Fruit fly (Drosophila melanogaster) whole organism, embryonic: ENCODE data around the gene hiro.

ENCODE experiments used
- Atf3 ChIP-seq: fragments of 200-800 bp; sonication (Bioruptor generic); optimal IDR thresholded peaks from 3 replicates; lab custom pipeline; 2016; ENCODE audit warnings: missing biosample characterization, missing genetic modification characterization
- B-H1 ChIP-seq: fragments of 200-800 bp; sonication (Bioruptor generic); IDR thresholded peaks from 3 replicates; pipeline ENCODE4 v1.3.6; 2022; ENCODE audit warnings: missing biosample characterization, missing genetic modification characterization
- CG10366 ChIP-seq: fragments of 200-800 bp; sonication (Bioruptor generic); IDR thresholded peaks from 2 replicates; pipeline ENCODE4 v1.3.6; 2022; ENCODE audit warnings: missing biosample characterization, missing genetic modification characterization
- CG11696 ChIP-seq: fragments of 200-800 bp; sonication (Bioruptor generic); IDR thresholded peaks from 2 replicates; pipeline ENCODE4 v1.3.6; 2022; ENCODE audit warnings: missing biosample characterization, missing genetic modification characterization
- CG13123 ChIP-seq: fragments of 200-800 bp; sonication (Bioruptor generic); optimal IDR thresholded peaks from 2 replicates; lab custom pipeline; 2016; ENCODE audit warnings: missing biosample characterization, missing genetic modification characterization
- CG13894 ChIP-seq: fragments of 200-800 bp; sonication (Bioruptor generic); optimal IDR thresholded peaks from 3 replicates; lab custom pipeline; 2018; ENCODE audit warnings: missing biosample characterization, mild to moderate bottlenecking, missing genetic modification characterization, moderate library complexity
- CG14014 ChIP-seq: fragments of 200-800 bp; sonication (Bioruptor generic); IDR thresholded peaks from 2 replicates; pipeline ENCODE4 v1.3.6; 2022; ENCODE audit warnings: missing biosample characterization, missing genetic modification characterization
- CG1602 ChIP-seq: fragments of 200-800 bp; sonication (Bioruptor generic); optimal IDR thresholded peaks from 3 replicates; lab custom pipeline; 2016; ENCODE audit warnings: missing biosample characterization, missing genetic modification characterization
- CG16815 ChIP-seq: fragments of 200-800 bp; sonication (Bioruptor generic); optimal IDR thresholded peaks from 3 replicates; lab custom pipeline; 2017; ENCODE audit warnings: missing biosample characterization, mild to moderate bottlenecking, missing genetic modification characterization
- CG17802 ChIP-seq: fragments of 200-800 bp; sonication (Bioruptor generic); optimal IDR thresholded peaks from 2 replicates; lab custom pipeline; 2018; ENCODE audit warnings: missing biosample characterization, mild to moderate bottlenecking, missing genetic modification characterization, moderate library complexity
- CG18011 ChIP-seq: fragments of 200-800 bp; sonication (Bioruptor generic); optimal IDR thresholded peaks from 2 replicates; lab custom pipeline; 2017; ENCODE audit warnings: missing biosample characterization, missing genetic modification characterization, mild to moderate bottlenecking, moderate library complexity, missing genotype
- CG18619 ChIP-seq: fragments of 200-800 bp; sonication (Bioruptor generic); optimal IDR thresholded peaks from 3 replicates; lab custom pipeline; 2017; ENCODE audit warnings: missing biosample characterization, mild to moderate bottlenecking, missing genetic modification characterization
- CG32532 ChIP-seq: fragments of 200-800 bp; sonication (Bioruptor generic); IDR thresholded peaks from 2 replicates; pipeline ENCODE4 v1.3.6; 2022; ENCODE audit warnings: missing biosample characterization, missing genetic modification characterization
- CG32767 ChIP-seq: fragments of 200-800 bp; sonication (Bioruptor generic); IDR thresholded peaks from 2 replicates; pipeline ENCODE4 v1.3.6; 2022; ENCODE audit warnings: missing biosample characterization, missing genetic modification characterization
- CG6765 ChIP-seq: fragments of 200-800 bp; sonication (Bioruptor generic); optimal IDR thresholded peaks from 3 replicates; lab custom pipeline; 2017; ENCODE audit warnings: missing biosample characterization, mild to moderate bottlenecking, missing genetic modification characterization
- CG7786 ChIP-seq: fragments of 200-800 bp; sonication (Bioruptor generic); optimal IDR thresholded peaks from 2 replicates; lab custom pipeline; 2016; ENCODE audit warnings: missing biosample characterization, missing genetic modification characterization
- CG8924 ChIP-seq: fragments of 200-800 bp; optimal IDR thresholded peaks from 3 replicates; lab custom pipeline; 2019; ENCODE audit warnings: missing biosample characterization, mild to moderate bottlenecking, missing genetic modification characterization, moderate library complexity
- CG8944 ChIP-seq: fragments of 200-800 bp; sonication (Bioruptor generic); optimal IDR thresholded peaks from 3 replicates; lab custom pipeline; 2016; ENCODE audit warnings: missing biosample characterization, missing genetic modification characterization
- CHES-1-like ChIP-seq: fragments of 200-800 bp; sonication (Bioruptor generic); optimal IDR thresholded peaks from 2 replicates; lab custom pipeline; 2016; ENCODE audit warnings: missing biosample characterization, missing genetic modification characterization
- Dll ChIP-seq: fragments of 200-800 bp; sonication (Bioruptor generic); IDR thresholded peaks from 4 replicates; pipeline ENCODE4 v1.3.6; 2022; ENCODE audit warnings: missing biosample characterization, missing genetic modification characterization; ENCODE audit not compliant: partially characterized antibody
- HmgD ChIP-seq: fragments of 200-800 bp; sonication (Bioruptor generic); optimal IDR thresholded peaks from 3 replicates; lab custom pipeline; 2016; ENCODE audit warnings: missing biosample characterization, missing genetic modification characterization
- Hr39 ChIP-seq: fragments of >200 bp; optimal IDR thresholded peaks from 2 replicates; lab custom pipeline; 2017
- Lpt ChIP-seq: fragments of >200 bp; optimal IDR thresholded peaks from 2 replicates; lab custom pipeline; 2018; ENCODE audit warnings: missing biosample characterization, missing genetic modification characterization
- Nf-YB ChIP-seq: fragments of 200-800 bp; sonication (Bioruptor generic); optimal IDR thresholded peaks from 3 replicates; lab custom pipeline; 2019; ENCODE audit warnings: missing biosample characterization, mild to moderate bottlenecking, missing genetic modification characterization, moderate library complexity
- Ravus ChIP-seq: fragments of 200-800 bp; sonication (Bioruptor generic); IDR thresholded peaks from 2 replicates; pipeline ENCODE4 v1.3.6; 2022; ENCODE audit warnings: missing biosample characterization, missing genetic modification characterization
- Rx ChIP-seq: fragments of 200-800 bp; sonication (Bioruptor generic); IDR thresholded peaks from 2 replicates; pipeline ENCODE4 v1.3.6; 2022; ENCODE audit warnings: missing biosample characterization, missing genetic modification characterization
- Six4 ChIP-seq: fragments of 200-800 bp; sonication (Bioruptor generic); optimal IDR thresholded peaks from 2 replicates; lab custom pipeline; 2016; ENCODE audit warnings: missing biosample characterization, missing genetic modification characterization
- Tbp ChIP-seq: fragments of >200 bp; optimal IDR thresholded peaks from 2 replicates; lab custom pipeline; 2018; ENCODE audit warnings: missing biosample characterization, missing genetic modification characterization
- bab2 ChIP-seq: fragments of 200-800 bp; sonication (Bioruptor generic); optimal IDR thresholded peaks from 2 replicates; lab custom pipeline; 2016; ENCODE audit warnings: missing biosample characterization, missing genetic modification characterization
- bcd ChIP-seq: fragments of 200-800 bp; sonication (Bioruptor generic); optimal IDR thresholded peaks from 2 replicates; lab custom pipeline; 2017; ENCODE audit warnings: missing biosample characterization, mild to moderate bottlenecking, missing genetic modification characterization
- bigmax ChIP-seq: fragments of 200-800 bp; sonication (Bioruptor generic); optimal IDR thresholded peaks from 2 replicates; lab custom pipeline; 2018; ENCODE audit warnings: missing biosample characterization, mild to moderate bottlenecking, missing genetic modification characterization
- btn ChIP-seq: fragments of 200-800 bp; sonication (Bioruptor generic); optimal IDR thresholded peaks from 2 replicates; lab custom pipeline; 2016; ENCODE audit warnings: missing biosample characterization, missing genetic modification characterization
- corto ChIP-seq: fragments of 200-800 bp; sonication (Bioruptor generic); optimal IDR thresholded peaks from 2 replicates; lab custom pipeline; 2016; ENCODE audit warnings: missing biosample characterization, mild to moderate bottlenecking, missing genetic modification characterization, moderate library complexity
- gcm ChIP-seq: fragments of 200-800 bp; sonication (Bioruptor generic); optimal IDR thresholded peaks from 2 replicates; lab custom pipeline; 2019; ENCODE audit warnings: missing biosample characterization, mild to moderate bottlenecking, missing genetic modification characterization, moderate library complexity
- ham ChIP-seq: fragments of 200-800 bp; sonication (Bioruptor generic); IDR thresholded peaks from 2 replicates; pipeline ENCODE4 v1.3.6; 2022; ENCODE audit warnings: missing biosample characterization, missing genetic modification characterization
- hb ChIP-seq: fragments of 200-800 bp; sonication (Bioruptor generic); IDR thresholded peaks from 3 replicates; pipeline ENCODE4 v1.3.6; 2022; ENCODE audit warnings: missing biosample characterization, missing genetic modification characterization; ENCODE audit not compliant: partially characterized antibody
- hbn ChIP-seq: fragments of 200-800 bp; sonication (Bioruptor generic); IDR thresholded peaks from 2 replicates; pipeline ENCODE4 v1.3.6; 2022; ENCODE audit warnings: missing biosample characterization, missing genetic modification characterization; ENCODE audit not compliant: partially characterized antibody
- kah ChIP-seq: fragments of 200-800 bp; sonication (Bioruptor generic); optimal IDR thresholded peaks from 2 replicates; lab custom pipeline; 2018; ENCODE audit warnings: missing biosample characterization, mild to moderate bottlenecking, missing genetic modification characterization
- lbe ChIP-seq: fragments of 200-800 bp; sonication (Bioruptor generic); optimal IDR thresholded peaks from 2 replicates; lab custom pipeline; 2016; ENCODE audit warnings: missing biosample characterization, mild to moderate bottlenecking, missing genetic modification characterization
- maf-S ChIP-seq: fragments of 200-800 bp; sonication (Bioruptor generic); optimal IDR thresholded peaks from 2 replicates; lab custom pipeline; 2016; ENCODE audit warnings: missing biosample characterization, missing genetic modification characterization
- mld ChIP-seq: fragments of 200-800 bp; sonication (Bioruptor generic); IDR thresholded peaks from 3 replicates; pipeline ENCODE4 v1.3.6; 2022; ENCODE audit warnings: missing biosample characterization, missing genetic modification characterization; ENCODE audit not compliant: partially characterized antibody
- nmo ChIP-seq: fragments of 200-800 bp; sonication (Bioruptor generic); optimal IDR thresholded peaks from 2 replicates; lab custom pipeline; 2018; ENCODE audit warnings: missing biosample characterization, mild to moderate bottlenecking, missing genetic modification characterization, moderate library complexity
- onecut ChIP-seq: fragments of 200-800 bp; sonication (Bioruptor generic); IDR thresholded peaks from 2 replicates; pipeline ENCODE4 v1.3.6; 2022; ENCODE audit warnings: missing biosample characterization, missing genetic modification characterization
- pum ChIP-seq: fragments of 200-800 bp; sonication (Bioruptor generic); optimal IDR thresholded peaks from 2 replicates; lab custom pipeline; 2016; ENCODE audit warnings: missing biosample characterization, missing genetic modification characterization
- scrt ChIP-seq: fragments of 200-800 bp; sonication (Bioruptor generic); optimal IDR thresholded peaks from 2 replicates; lab custom pipeline; 2018; ENCODE audit warnings: missing biosample characterization, mild to moderate bottlenecking, missing genetic modification characterization, moderate library complexity
- seq ChIP-seq: fragments of 200-800 bp; sonication (Bioruptor generic); IDR thresholded peaks from 2 replicates; pipeline ENCODE4 v1.3.6; 2022; ENCODE audit warnings: missing biosample characterization, missing genetic modification characterization
- sna ChIP-seq: fragments of 200-800 bp; sonication (Bioruptor generic); IDR thresholded peaks from 2 replicates; pipeline ENCODE4 v1.3.6; 2022; ENCODE audit warnings: missing biosample characterization, missing genetic modification characterization; ENCODE audit not compliant: partially characterized antibody
- sqz ChIP-seq: fragments of 200-800 bp; sonication (Bioruptor generic); optimal IDR thresholded peaks from 3 replicates; lab custom pipeline; 2018; ENCODE audit warnings: missing biosample characterization, mild to moderate bottlenecking, missing genetic modification characterization
- sr ChIP-seq: fragments of 200-800 bp; sonication (Bioruptor generic); IDR thresholded peaks from 3 replicates; pipeline ENCODE4 v1.3.6; 2022; ENCODE audit warnings: missing biosample characterization, missing genetic modification characterization
- ttk ChIP-seq: fragments of 200-800 bp; sonication (Bioruptor generic); IDR thresholded peaks from 2 replicates; pipeline ENCODE4 v2.1.2; 2022; ENCODE audit warnings: missing biosample characterization, missing genetic modification characterization
- usp ChIP-seq: fragments of >200 bp; optimal IDR thresholded peaks from 2 replicates; lab custom pipeline; 2017; ENCODE audit warnings: missing biosample characterization, missing genetic modification characterization

Gene hiro

DNA sequence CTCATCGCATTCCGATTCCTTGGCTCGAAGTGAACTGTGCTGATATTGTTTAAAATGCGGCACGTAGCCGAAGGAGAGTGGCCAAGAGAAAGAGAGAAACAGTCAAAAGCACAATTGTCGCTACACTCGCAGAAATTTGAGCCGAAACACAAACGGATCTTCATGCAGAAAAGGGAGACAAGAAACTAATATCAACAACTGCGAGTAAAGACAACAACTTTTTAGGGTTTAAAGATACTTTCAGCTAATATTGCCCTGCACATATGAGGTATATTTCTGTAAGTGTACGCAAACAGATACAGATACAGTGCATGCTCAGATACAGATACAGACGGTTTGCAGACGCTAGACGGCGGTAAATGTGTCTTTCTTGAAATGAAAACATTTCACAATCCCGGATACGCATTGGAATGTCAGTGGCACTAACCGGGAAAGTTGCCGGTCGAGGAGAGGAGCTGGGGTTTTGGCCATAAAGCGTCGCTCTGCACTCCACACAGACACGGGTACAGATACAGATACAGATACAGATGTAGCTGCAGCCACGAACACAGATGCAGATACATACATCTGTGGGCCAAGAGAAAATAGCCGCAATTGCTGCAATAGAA, 43.5 kb downstream of the hiro start (continued):
- no peak for TF ChIP-seq Hr39
- peak; percentile 86 for TF ChIP-seq Rx (GFP tag; lab: Robert Waterston, UW)
- peak; percentile 88 for TF ChIP-seq btn (GFP tag; lab: Kevin White, UChicago)
- peak; percentile 73; the same call in 2 of the 3 replicates for TF ChIP-seq sr (GFP tag; lab: Robert Waterston, UW)
- no peak for TF ChIP-seq Lpt (GFP tag; lab: Kevin White, UChicago)
- TF ChIP-seq bigmax (GFP tag; lab: Kevin White, UChicago): no peak
- TF ChIP-seq sqz (GFP tag; lab: Kevin White, UChicago): peak; percentile 76
- TF ChIP-seq B-H1 (GFP tag; lab: Robert Waterston, UW): peak; percentile 80; the same call in 2 of the 3 replicates
- peak; percentile 86 for TF ChIP-seq nmo (GFP tag; lab: Kevin White, UChicago)
- TF ChIP-seq CG13123 (GFP tag; lab: Kevin White, UChicago): peak; percentile 68
- TF ChIP-seq onecut: peak; percentile 79
- TF ChIP-seq CG1602 (GFP tag; lab: Kevin White, UChicago): peak; percentile 82
- TF ChIP-seq CG32532 (GFP tag; lab: Robert Waterston, UW): peak; percentile 73
- peak; percentile 83 for TF ChIP-seq CG8924 (tag; lab: Kevin White, UChicago)
- TF ChIP-seq CG17802 (tag; lab: Kevin White, UChicago): peak; percentile 79
- TF ChIP-seq CG32767 (GFP tag; lab: Robert Waterston, UW): peak; percentile 79
- no peak for TF ChIP-seq hbn
- TF ChIP-seq gcm (GFP tag; lab: Kevin White, UChicago): peak; percentile 84
- TF ChIP-seq corto (GFP tag; lab: Kevin White, UChicago): peak; percentile 64
- no peak for TF ChIP-seq ham (GFP tag; lab: Robert Waterston, UW)
- TF ChIP-seq bab2 (GFP tag; lab: Kevin White, UChicago): peak; percentile 85
- peak; percentile 6 for TF ChIP-seq CG6765 (GFP tag; lab: Kevin White, UChicago)
- TF ChIP-seq CG7786 (GFP tag; lab: Kevin White, UChicago): peak; percentile 87
- TF ChIP-seq CG11696 (GFP tag; lab: Robert Waterston, UW): peak; percentile 71
- no peak for TF ChIP-seq hb (GFP tag; lab: Robert Waterston, UW)
- TF ChIP-seq maf-S (GFP tag; lab: Kevin White, UChicago): peak; percentile 73
- peak; percentile 71 for TF ChIP-seq kah (GFP tag; lab: Kevin White, UChicago)
- TF ChIP-seq ttk (GFP tag; lab: Robert Waterston, UW): peak; percentile 94
- TF ChIP-seq bcd (GFP tag; lab: Kevin White, UChicago): peak; percentile 82
- peak; percentile 72 for TF ChIP-seq HmgD (GFP tag; lab: Kevin White, UChicago)
- peak; percentile 76 for TF ChIP-seq Six4
- peak; percentile 89 for TF ChIP-seq CG10366 (GFP tag; lab: Robert Waterston, UW)
- peak; percentile 68 for TF ChIP-seq CG16815 (GFP tag; lab: Kevin White, UChicago)
- peak; percentile 66 for TF ChIP-seq scrt (GFP tag; lab: Kevin White, UChicago)
- peak; percentile 92 for TF ChIP-seq pum
- TF ChIP-seq sna: no peak
- peak; percentile 65; the same call in 1 of the 2 replicates for TF ChIP-seq seq
- TF ChIP-seq mld (GFP tag; lab: Robert Waterston, UW): no peak
- TF ChIP-seq lbe (GFP tag; lab: Kevin White, UChicago): peak; percentile 71
- TF ChIP-seq CHES-1-like (GFP tag; lab: Kevin White, UChicago): peak; percentile 73
- TF ChIP-seq Ravus (GFP tag; lab: Robert Waterston, UW): peak; percentile 55
- no peak for TF ChIP-seq usp (GFP tag; lab: Kevin White, UChicago)
- peak; percentile 58 for TF ChIP-seq Nf-YB (GFP tag; lab: Kevin White, UChicago)
- TF ChIP-seq CG8944: peak; percentile 91
- TF ChIP-seq Dll (GFP tag; lab: Robert Waterston, UW): no peak
- TF ChIP-seq CG13894 (tag; lab: Kevin White, UChicago): no peak
- TF ChIP-seq CG18619 (GFP tag; lab: Kevin White, UChicago): peak; percentile 71
- TF ChIP-seq Atf3 (GFP tag; lab: Kevin White, UChicago): peak; percentile 82
- TF ChIP-seq CG14014 (GFP tag; lab: Robert Waterston, UW): peak; percentile 76
- TF ChIP-seq Tbp (GFP tag; lab: Kevin White, UChicago): no peak
- TF ChIP-seq CG18011 (GFP tag; lab: Kevin White, UChicago): peak; percentile 57
